Worm (Caenorhabditis elegans) whole organism, midembryonic: ENCODE data around the gene K04C2.2.

Experiments
- T22C8.4 ChIP-seq: fragments of 200-800 bp; sonication (Bioruptor generic); IDR thresholded peaks from 2 replicates; pipeline ENCODE4 v1.3.6; 2022; ENCODE audit warnings: missing genetic modification characterization, missing compliant biosample characterization
- cog-1 ChIP-seq: sonication (generic microtip); optimal IDR thresholded peaks from 2 replicates; lab custom pipeline; 2016; ENCODE audit warnings: missing genetic modification characterization, missing compliant biosample characterization
- flt-1 ChIP-seq: fragments of 200-800 bp; sonication (Bioruptor generic); IDR thresholded peaks from 2 replicates; pipeline ENCODE4 v1.3.6; 2022; ENCODE audit warnings: missing genetic modification characterization, missing compliant biosample characterization
- klf-2 ChIP-seq: fragments of 200-800 bp; sonication (Bioruptor generic); conservative IDR thresholded peaks from 2 replicates; pipeline ENCODE4 v1.3.6; 2022; ENCODE audit warnings: missing genetic modification reagents, missing genetic modification characterization, missing compliant biosample characterization
- tab-1 ChIP-seq: fragments of 200-800 bp; sonication (Bioruptor generic); IDR thresholded peaks from 2 replicates; pipeline ENCODE4 v1.3.6; 2022; ENCODE audit warnings: missing genetic modification characterization, missing compliant biosample characterization
- ztf-29 ChIP-seq: fragments of 200-800 bp; sonication (Bioruptor generic); IDR thresholded peaks from 2 replicates; pipeline ENCODE4 v1.3.6; 2022; ENCODE audit warnings: missing genetic modification reagents, missing genetic modification characterization, missing compliant biosample characterization

ce11 chrIII:6880797-6881196 lies 8.8 kb upstream of the K04C2.2 start, which contains the start of gene K04C2.7:
- TF ChIP-seq tab-1 (no peak), flt-1 (GFP tag; lab: Robert Waterston, UW) (no peak), cog-1 (no peak), klf-2 (GFP tag; lab: Robert Waterston, UW) (no peak), T22C8.4 (GFP tag; lab: Robert Waterston, UW) (no peak), ztf-29 (GFP tag; lab: Robert Waterston, UW) (no peak)
